Worm (Caenorhabditis elegans) whole organism, midembryonic: Measurements from ENCODE around the gene M110.8.

Experiments used
- T22C8.4 ChIP-seq: fragments of 200-800 bp; sonication (Bioruptor generic); IDR thresholded peaks from 2 replicates; pipeline ENCODE4 v1.3.6; 2022; ENCODE audit warnings: missing genetic modification characterization, missing compliant biosample characterization
- cog-1 ChIP-seq: sonication (generic microtip); optimal IDR thresholded peaks from 2 replicates; lab custom pipeline; 2016; ENCODE audit warnings: missing genetic modification characterization, missing compliant biosample characterization
- flt-1 ChIP-seq: fragments of 200-800 bp; sonication (Bioruptor generic); IDR thresholded peaks from 2 replicates; pipeline ENCODE4 v1.3.6; 2022; ENCODE audit warnings: missing genetic modification characterization, missing compliant biosample characterization
- klf-2 ChIP-seq: fragments of 200-800 bp; sonication (Bioruptor generic); conservative IDR thresholded peaks from 2 replicates; pipeline ENCODE4 v1.3.6; 2022; ENCODE audit warnings: missing genetic modification reagents, missing genetic modification characterization, missing compliant biosample characterization
- med-1 ChIP-seq: sonication (generic microtip); optimal IDR thresholded peaks from 2 replicates; lab custom pipeline; 2017; ENCODE audit warnings: missing genetic modification characterization, mild to moderate bottlenecking, missing compliant biosample characterization, antibody characterized with exemption, missing genetic modification reagents; ENCODE audit not compliant: insufficient read depth
- ref-1 ChIP-seq: fragments of 200-800 bp; sonication (Bioruptor generic); conservative IDR thresholded peaks from 2 replicates; pipeline ENCODE4 v1.3.6; 2022; ENCODE audit warnings: missing genetic modification reagents, missing genetic modification characterization, missing compliant biosample characterization
- tab-1 ChIP-seq: fragments of 200-800 bp; sonication (Bioruptor generic); IDR thresholded peaks from 2 replicates; pipeline ENCODE4 v1.3.6; 2022; ENCODE audit warnings: missing genetic modification characterization, missing compliant biosample characterization
- ztf-23 ChIP-seq: fragments of 200-800 bp; sonication (Bioruptor generic); IDR thresholded peaks from 2 replicates; pipeline ENCODE4 v1.3.6; 2022; ENCODE audit warnings: missing genetic modification reagents, missing genetic modification characterization, missing compliant biosample characterization
- ztf-29 ChIP-seq: fragments of 200-800 bp; sonication (Bioruptor generic); IDR thresholded peaks from 2 replicates; pipeline ENCODE4 v1.3.6; 2022; ENCODE audit warnings: missing genetic modification reagents, missing genetic modification characterization, missing compliant biosample characterization

M110.8 gene

ce11 chrII:8193126-8193525 lies 16.2 kb downstream of the M110.8 start, which contains the start of gene T05C12.9:
Gene T05C12.9, minus strand, starts transcription at chrII:8193226.
- no peak for TF ChIP-seq cog-1 (tag; lab: Kevin White, UChicago)
- no peak for TF ChIP-seq flt-1 (GFP tag; lab: Robert Waterston, UW)
- TF ChIP-seq ztf-29 (GFP tag; lab: Robert Waterston, UW), result no peak
- no peak for TF ChIP-seq ref-1 (GFP tag; lab: Robert Waterston, UW)
- TF ChIP-seq klf-2, result no peak
- TF ChIP-seq T22C8.4 (GFP tag; lab: Robert Waterston, UW), result no peak
- TF ChIP-seq tab-1 (GFP tag; lab: Robert Waterston, UW), result no peak
- TF ChIP-seq med-1, result no peak
- no peak for TF ChIP-seq ztf-23 (GFP tag; lab: Robert Waterston, UW)

- TF ChIP-seq ref-1 (GFP tag; lab: Robert Waterston, UW) (no peak), ztf-23 (GFP tag; lab: Robert Waterston, UW) (no peak), klf-2 (no peak), cog-1 (tag; lab: Kevin White, UChicago) (no peak), med-1 (no peak), tab-1 (GFP tag; lab: Robert Waterston, UW) (no peak), flt-1 (GFP tag; lab: Robert Waterston, UW) (no peak), ztf-29 (GFP tag; lab: Robert Waterston, UW) (no peak), T22C8.4 (GFP tag; lab: Robert Waterston, UW) (no peak)
Measured at ce11 chrII:8190455-8190854, 18.9 kb downstream of the M110.8 start, which contains the start of gene T05C12.8. Gene T05C12.8, minus strand, starts transcription at chrII:8190555.

- TF ChIP-seq klf-2, result no peak
- no peak for TF ChIP-seq cog-1 (tag; lab: Kevin White, UChicago)
- TF ChIP-seq flt-1 (GFP tag; lab: Robert Waterston, UW), result no peak
- no peak for TF ChIP-seq ztf-23 (GFP tag; lab: Robert Waterston, UW)
- no peak for TF ChIP-seq T22C8.4 (GFP tag; lab: Robert Waterston, UW)
- TF ChIP-seq ref-1 (GFP tag; lab: Robert Waterston, UW), result no peak
- no peak for TF ChIP-seq tab-1 (GFP tag; lab: Robert Waterston, UW)
- TF ChIP-seq med-1, result no peak
- TF ChIP-seq ztf-29 (GFP tag; lab: Robert Waterston, UW), result no peak
Measured at ce11 chrII:8187516-8187915, 21.9 kb downstream of the M110.8 start.

- TF ChIP-seq cog-1 (tag; lab: Kevin White, UChicago) (peak; percentile 84), T22C8.4 (GFP tag; lab: Robert Waterston, UW) (no peak), flt-1 (GFP tag; lab: Robert Waterston, UW) (peak; percentile 71), ztf-29 (GFP tag; lab: Robert Waterston, UW) (no peak), ztf-23 (GFP tag; lab: Robert Waterston, UW) (no peak; the same call in 1 of the 2 replicates), tab-1 (GFP tag; lab: Robert Waterston, UW) (no peak)
Measured at ce11 chrII:8185016-8185493, 24.3 kb downstream of the M110.8 start, which contains the start of the genes mig-5 and cct-1. Gene mig-5, minus strand, starts transcription at chrII:8185023. Gene cct-1, plus strand, starts transcription at chrII:8185443.

- TF ChIP-seq flt-1 (GFP tag; lab: Robert Waterston, UW) (no peak), ref-1 (GFP tag; lab: Robert Waterston, UW) (no peak), ztf-29 (GFP tag; lab: Robert Waterston, UW) (no peak), klf-2 (no peak), cog-1 (tag; lab: Kevin White, UChicago) (no peak), tab-1 (GFP tag; lab: Robert Waterston, UW) (no peak), med-1 (no peak), ztf-23 (GFP tag; lab: Robert Waterston, UW) (no peak), T22C8.4 (GFP tag; lab: Robert Waterston, UW) (no peak)
Measured at ce11 chrII:8181437-8181836, 27.9 kb downstream of the M110.8 start, which contains the start of gene dylt-3. Gene dylt-3, plus strand, starts transcription at chrII:8181737.

- TF ChIP-seq cog-1 (tag; lab: Kevin White, UChicago) (no peak), ztf-29 (GFP tag; lab: Robert Waterston, UW) (no peak), klf-2 (no peak), ref-1 (GFP tag; lab: Robert Waterston, UW) (no peak), ztf-23 (GFP tag; lab: Robert Waterston, UW) (no peak), T22C8.4 (GFP tag; lab: Robert Waterston, UW) (no peak), tab-1 (GFP tag; lab: Robert Waterston, UW) (no peak)
Measured at ce11 chrII:8180281-8180680, 29.1 kb downstream of the M110.8 start, which contains the start of gene T05C12.4. Gene T05C12.4, minus strand, starts transcription at chrII:8180381.

ce11 chrII:8178614-8179013 lies 30.8 kb downstream of the M110.8 start:
- TF ChIP-seq ztf-29 (GFP tag; lab: Robert Waterston, UW), result no peak
- TF ChIP-seq tab-1 (GFP tag; lab: Robert Waterston, UW), result no peak
- no peak for TF ChIP-seq T22C8.4 (GFP tag; lab: Robert Waterston, UW)
- TF ChIP-seq cog-1 (tag; lab: Kevin White, UChicago), result no peak

- TF ChIP-seq ztf-23 (GFP tag; lab: Robert Waterston, UW), result no peak
- no peak for TF ChIP-seq T22C8.4 (GFP tag; lab: Robert Waterston, UW)
- no peak for TF ChIP-seq cog-1 (tag; lab: Kevin White, UChicago)
- TF ChIP-seq klf-2, result no peak
- TF ChIP-seq tab-1 (GFP tag; lab: Robert Waterston, UW), result no peak
- no peak for TF ChIP-seq med-1
Measured at ce11 chrII:8177095-8177494, 32.3 kb downstream of the M110.8 start, which contains the start of gene acr-14. Gene acr-14, minus strand, starts transcription at chrII:8177195.

ce11 chrII:8174148-8174547 lies 35.2 kb downstream of the M110.8 start:
- TF ChIP-seq ztf-29 (GFP tag; lab: Robert Waterston, UW) (no peak), tab-1 (GFP tag; lab: Robert Waterston, UW) (no peak), flt-1 (GFP tag; lab: Robert Waterston, UW) (no peak), cog-1 (tag; lab: Kevin White, UChicago) (no peak), klf-2 (no peak), ref-1 (GFP tag; lab: Robert Waterston, UW) (no peak), T22C8.4 (GFP tag; lab: Robert Waterston, UW) (no peak), med-1 (no peak), ztf-23 (GFP tag; lab: Robert Waterston, UW) (no peak)
